Worm (Caenorhabditis elegans): ENCODE data around the gene R01H2.4.

ce11 chrIII:7111793-7112192 lies 47.7 kb upstream of the R01H2.4 start, which contains the start of gene B0280.7:
- TF ChIP-seq mbf-1 (tag; optimal IDR thresholded peaks at IDR 0.05) (no peak), ztf-1 (GFP tag; conservative IDR thresholded peaks at IDR 0.05) (no peak), snpc-4 (tag; optimal IDR thresholded peaks at IDR 0.05) (no peak), ztf-11 (tag; optimal IDR thresholded peaks at IDR 0.05) (no peak), elt-1 (tag; optimal IDR thresholded peaks at IDR 0.05) (no peak), lin-13 (GFP tag; optimal IDR thresholded peaks at IDR 0.05) (no peak), nhr-25 (tag; optimal IDR thresholded peaks at IDR 0.05) (peak; percentile 9), elt-3 (tag; optimal IDR thresholded peaks at IDR 0.05) (no peak)
